Worm (Caenorhabditis elegans) whole organism, L4 larva: ENCODE results near the gene nhr-208.

Source experiments
- D1046.2 ChIP-seq: fragments of 200-800 bp; sonication (Bioruptor generic); IDR thresholded peaks from 2 replicates; pipeline ENCODE4 v1.3.6; 2022; ENCODE audit warnings: missing genetic modification characterization, missing compliant biosample characterization
- F10B5.3 ChIP-seq: sonication (generic microtip); optimal IDR thresholded peaks from 2 replicates; lab custom pipeline; 2016; ENCODE audit warnings: mild to moderate bottlenecking, missing genetic modification characterization, missing compliant biosample characterization
- F26F4.8 ChIP-seq: fragments of 200-800 bp; sonication (Bioruptor generic); conservative IDR thresholded peaks from 2 replicates; pipeline ENCODE4 v1.3.6; 2022; ENCODE audit warnings: missing genetic modification characterization, missing compliant biosample characterization
- F44E2.7 ChIP-seq: fragments of 200-800 bp; sonication (Bioruptor generic); IDR thresholded peaks from 2 replicates; pipeline ENCODE4 v2.1.2; 2022; ENCODE audit warnings: missing genetic modification characterization, missing compliant biosample characterization
- F49E8.2 ChIP-seq: sonication (generic microtip); optimal IDR thresholded peaks from 2 replicates; lab custom pipeline; 2016; ENCODE audit warnings: missing compliant biosample characterization, mild to moderate bottlenecking, missing genetic modification characterization, borderline replicate concordance
- R02D3.7 ChIP-seq: fragments of 150-350 bp; sonication (generic microtip); optimal IDR thresholded peaks from 3 replicates; lab custom pipeline; 2014; ENCODE audit warnings: missing biosample characterization, missing genetic modification characterization
- T26A8.4 ChIP-seq: fragments of 200-800 bp; sonication (Bioruptor generic); IDR thresholded peaks from 2 replicates; pipeline ENCODE4 v1.3.6; 2022; ENCODE audit warnings: missing genetic modification characterization, missing compliant biosample characterization
- Y48G9A.11 ChIP-seq: fragments of 200-800 bp; sonication (Bioruptor generic); IDR thresholded peaks from 2 replicates; pipeline ENCODE4 v1.3.6; 2022; ENCODE audit warnings: missing genetic modification reagents, missing genetic modification characterization, missing compliant biosample characterization
- aha-1 ChIP-seq: fragments of 150-350 bp; peaks from one replicate; lab custom pipeline; 2014; ENCODE audit warnings: missing biosample characterization, missing genetic modification characterization
- aly-2 ChIP-seq: sonication (generic microtip); optimal IDR thresholded peaks from 2 replicates; lab custom pipeline; 2018; ENCODE audit warnings: missing biosample characterization, missing genetic modification characterization
- ama-1 ChIP-seq: fragments of 150-350 bp; optimal IDR thresholded peaks from 2 replicates; lab custom pipeline; 2014; ENCODE audit warnings: inconsistent platforms, mixed read lengths
- arid-1 ChIP-seq: fragments of 200-800 bp; sonication (Bioruptor generic); conservative IDR thresholded peaks from 2 replicates; pipeline ENCODE4 v1.3.6; 2022; ENCODE audit warnings: missing genetic modification reagents, missing genetic modification characterization, missing compliant biosample characterization
- ceh-44 ChIP-seq: fragments of 200-800 bp; sonication (Bioruptor generic); IDR thresholded peaks from 2 replicates; pipeline ENCODE4 v1.3.6; 2022; ENCODE audit warnings: missing genetic modification reagents, missing genetic modification characterization, missing compliant biosample characterization
- daf-16 ChIP-seq, 3 experiments: sonication (generic microtip); optimal IDR thresholded peaks; 2 replicates each; lab custom pipeline; 2016 to 2017; ENCODE audit warnings: missing genetic modification characterization in 3 of 3, missing genetic modification reagents in 3 of 3, mild to moderate bottlenecking in 2 of 3, missing compliant biosample characterization in 2 of 3, missing biosample characterization in 1 of 3, moderate library complexity in 1 of 3
- daf-19 ChIP-seq: fragments of 200-800 bp; sonication (Bioruptor generic); conservative IDR thresholded peaks from 2 replicates; pipeline ENCODE4 v1.3.6; 2022; ENCODE audit warnings: missing genetic modification characterization, missing compliant biosample characterization
- dmd-8 ChIP-seq: fragments of 200-800 bp; sonication (Bioruptor generic); IDR thresholded peaks from 2 replicates; pipeline ENCODE4 v1.3.6; 2022; ENCODE audit warnings: missing genetic modification characterization, missing compliant biosample characterization
- dmd-9 ChIP-seq: fragments of 200-800 bp; sonication (Bioruptor generic); IDR thresholded peaks from 2 replicates; pipeline ENCODE4 v1.3.6; 2022; ENCODE audit warnings: missing genetic modification reagents, missing genetic modification characterization, missing compliant biosample characterization
- duxl-1 ChIP-seq: sonication (generic microtip); optimal IDR thresholded peaks from 2 replicates; lab custom pipeline; 2016; ENCODE audit warnings: mild to moderate bottlenecking, missing genetic modification characterization, moderate library complexity, missing compliant biosample characterization; ENCODE audit not compliant: poor library complexity
- dve-1 ChIP-seq: sonication (generic microtip); optimal IDR thresholded peaks from 2 replicates; lab custom pipeline; 2017; ENCODE audit warnings: antibody characterized with exemption, mild to moderate bottlenecking, missing genetic modification characterization, missing compliant biosample characterization; ENCODE audit not compliant: insufficient read depth
- gei-8 ChIP-seq: fragments of 200-800 bp; sonication (Bioruptor generic); optimal IDR thresholded peaks from 2 replicates; lab custom pipeline; 2018; ENCODE audit warnings: mild to moderate bottlenecking, missing genetic modification characterization, missing compliant biosample characterization
- hif-1 ChIP-seq, 2 experiments: sonication (generic microtip); optimal IDR thresholded peaks; 2 replicates each; lab custom pipeline; 2016 to 2017; ENCODE audit warnings: missing compliant biosample characterization in 2 of 2, missing genetic modification characterization in 2 of 2, missing genetic modification reagents in 2 of 2, missing genotype in 2 of 2, mild to moderate bottlenecking in 1 of 2
- lin-13 ChIP-seq: fragments of 150-350 bp; optimal IDR thresholded peaks from 2 replicates; lab custom pipeline; 2014; ENCODE audit warnings: missing biosample characterization, missing genetic modification reagents, missing genetic modification characterization
- lin-15B ChIP-seq: fragments of 150-350 bp; sonication (generic microtip); optimal IDR thresholded peaks from 3 replicates; lab custom pipeline; 2014; ENCODE audit warnings: missing biosample characterization, missing genetic modification characterization
- lin-38 ChIP-seq: fragments of 200-800 bp; sonication (Bioruptor generic); IDR thresholded peaks from 2 replicates; pipeline ENCODE4 v1.3.6; 2022; ENCODE audit warnings: missing genetic modification reagents, missing genetic modification characterization, missing compliant biosample characterization
- madf-5 ChIP-seq, 2 experiments: fragments of 200-800 bp; sonication (Bioruptor generic); IDR thresholded peaks; 2 replicates each; pipeline ENCODE4 v1.3.6; 2022; ENCODE audit warnings: missing compliant biosample characterization in 2 of 2, missing genetic modification characterization in 2 of 2
- mdt-29 ChIP-seq: fragments of 200-800 bp; sonication (Bioruptor generic); IDR thresholded peaks from 2 replicates; pipeline ENCODE4 v1.3.6; 2022; ENCODE audit warnings: missing genetic modification reagents, missing genetic modification characterization, missing compliant biosample characterization
- mep-1 ChIP-seq: fragments of 150-350 bp; sonication (generic microtip); optimal IDR thresholded peaks from 3 replicates; lab custom pipeline; 2014; ENCODE audit warnings: missing biosample characterization, missing genetic modification characterization
- mes-2 ChIP-seq: sonication (generic microtip); optimal IDR thresholded peaks from 2 replicates; lab custom pipeline; 2016; ENCODE audit warnings: missing genotype, mild to moderate bottlenecking, missing genetic modification characterization, missing compliant biosample characterization; ENCODE audit not compliant: poor library complexity, severe bottlenecking
- mxl-3 ChIP-seq: fragments of 200-800 bp; sonication (Bioruptor generic); optimal IDR thresholded peaks from 2 replicates; lab custom pipeline; 2018; ENCODE audit warnings: mild to moderate bottlenecking, missing genetic modification characterization, missing compliant biosample characterization
- nhr-102 ChIP-seq: sonication (generic microtip); optimal IDR thresholded peaks from 2 replicates; lab custom pipeline; 2016; ENCODE audit warnings: mild to moderate bottlenecking, missing genetic modification characterization, moderate library complexity, missing compliant biosample characterization
- nhr-111 ChIP-seq: fragments of 200-800 bp; sonication (Bioruptor generic); optimal IDR thresholded peaks from 2 replicates; lab custom pipeline; 2018; ENCODE audit warnings: mild to moderate bottlenecking, missing genetic modification characterization, missing compliant biosample characterization
- nhr-42 ChIP-seq: fragments of 200-800 bp; sonication (Bioruptor generic); IDR thresholded peaks from 2 replicates; pipeline ENCODE4 v1.3.6; 2022; ENCODE audit warnings: missing genetic modification characterization, missing compliant biosample characterization
- nhr-6 ChIP-seq: fragments of 150-350 bp; optimal IDR thresholded peaks from 2 replicates; lab custom pipeline; 2014; ENCODE audit warnings: missing biosample characterization, missing genetic modification characterization
- nhr-76 ChIP-seq: fragments of 150-350 bp; optimal IDR thresholded peaks from 2 replicates; lab custom pipeline; 2014; ENCODE audit warnings: missing biosample characterization, missing genetic modification characterization
- pqm-1 ChIP-seq: sonication (generic microtip); optimal IDR thresholded peaks from 2 replicates; lab custom pipeline; 2017; ENCODE audit warnings: missing biosample characterization, missing genetic modification characterization
- sdz-12 ChIP-seq: fragments of 200-800 bp; sonication (Bioruptor generic); optimal IDR thresholded peaks from 2 replicates; lab custom pipeline; 2018; ENCODE audit warnings: mild to moderate bottlenecking, missing genetic modification characterization, missing compliant biosample characterization
- snpc-1.2 ChIP-seq: fragments of 200-800 bp; sonication (Bioruptor generic); IDR thresholded peaks from 2 replicates; pipeline ENCODE4 v1.3.6; 2022; ENCODE audit warnings: missing genetic modification reagents, missing genetic modification characterization, missing compliant biosample characterization
- snpc-4 ChIP-seq: fragments of 150-350 bp; optimal IDR thresholded peaks from 2 replicates; lab custom pipeline; 2014; ENCODE audit warnings: missing biosample characterization, missing genetic modification characterization
- spr-1 ChIP-seq: sonication (generic microtip); optimal IDR thresholded peaks from 2 replicates; lab custom pipeline; 2016; ENCODE audit warnings: mild to moderate bottlenecking, missing genetic modification characterization, missing compliant biosample characterization
- spr-3 ChIP-seq: fragments of 200-800 bp; sonication (Bioruptor generic); optimal IDR thresholded peaks from 2 replicates; lab custom pipeline; 2018; ENCODE audit warnings: mild to moderate bottlenecking, missing genetic modification characterization, missing compliant biosample characterization
- unc-39 ChIP-seq: sonication (generic microtip); optimal IDR thresholded peaks from 2 replicates; lab custom pipeline; 2017; ENCODE audit warnings: missing biosample characterization, missing genetic modification characterization
- unc-62 ChIP-seq, 3 experiments: fragments of 150-350 bp in 1 of 3; sonication (generic microtip); optimal IDR thresholded peaks in 2 of 3; peaks in 1 of 3; 1 replicate in 1 of 3; 2 replicates in 2 of 3; lab custom pipeline; 2014 to 2017; ENCODE audit warnings: missing biosample characterization in 3 of 3, missing genetic modification characterization in 3 of 3, missing genetic modification reagents in 3 of 3, missing genotype in 1 of 3
- zfp-3 ChIP-seq: fragments of 200-800 bp; sonication (Bioruptor generic); conservative IDR thresholded peaks from 2 replicates; pipeline ENCODE4 v1.3.6; 2022; ENCODE audit warnings: missing genetic modification reagents, missing genetic modification characterization, missing compliant biosample characterization
- zip-11 ChIP-seq: fragments of 200-800 bp; sonication (Bioruptor generic); IDR thresholded peaks from 2 replicates; pipeline ENCODE4 v1.3.6; 2022; ENCODE audit warnings: missing genetic modification characterization, missing compliant biosample characterization
- zip-2 ChIP-seq: fragments of 150-350 bp; optimal IDR thresholded peaks from 2 replicates; lab custom pipeline; 2014; ENCODE audit warnings: missing biosample characterization, missing genetic modification characterization
- ztf-11 ChIP-seq: fragments of 150-350 bp; optimal IDR thresholded peaks from 2 replicates; lab custom pipeline; 2014; ENCODE audit warnings: missing biosample characterization, missing genetic modification characterization

Gene nhr-208

ce11 chrV:12053598-12053997, 40.5 kb upstream of the nhr-208 start, which contains the start of gene F10C2.7 (continued):
- TF ChIP-seq duxl-1 (tag; lab: Kevin White, UChicago) (no peak), daf-19 (GFP tag; lab: Robert Waterston, UW) (no peak)

ce11 chrV:12059719-12060118, 34.4 kb upstream of the nhr-208 start, which contains the start of gene R07B7.2:
TSS of gene R07B7.2 (minus strand) at chrV:12059753.
- TF ChIP-seq snpc-4, result no peak
- no peak for TF ChIP-seq pqm-1 (tag; lab: Kevin White, UChicago)
- no peak for TF ChIP-seq mep-1 (tag; lab: Kevin White, UChicago)
- TF ChIP-seq F49E8.2 (tag; lab: Kevin White, UChicago), result no peak
- TF ChIP-seq nhr-111 (GFP tag; lab: Kevin White, UChicago), result no peak
- no peak for TF ChIP-seq mdt-29 (GFP tag; lab: Robert Waterston, UW)

DNA sequence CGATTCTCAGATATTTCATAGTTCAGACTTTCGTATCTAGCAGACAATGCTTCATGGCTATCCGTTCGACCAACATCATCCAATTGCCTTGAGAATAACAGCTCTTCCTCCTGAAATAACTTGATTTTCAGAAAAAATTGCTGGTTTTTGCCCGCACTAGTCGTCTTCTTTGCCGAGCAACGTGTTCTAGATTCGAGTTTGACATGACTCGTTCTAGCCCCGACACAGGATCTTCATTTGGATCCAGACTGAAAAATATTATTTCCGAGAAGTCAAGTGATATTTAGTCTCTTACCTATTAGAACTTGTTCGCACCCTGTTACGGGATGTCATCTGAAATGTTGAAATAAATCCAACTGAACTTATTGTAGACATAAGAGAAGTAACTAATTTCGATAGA, 31.1 kb upstream of the nhr-208 start, which contains the start of gene clh-6:
TSS of gene clh-6 (minus strand) at position 333 of the 400 bp plus-strand sequence.
- TF ChIP-seq zip-11, result no peak
- no peak for TF ChIP-seq dmd-9 (GFP tag; lab: Robert Waterston, UW)
- TF ChIP-seq zip-2 (tag; lab: Kevin White, UChicago), result no peak
- no peak for TF ChIP-seq ceh-44 (GFP tag; lab: Robert Waterston, UW)
- TF ChIP-seq arid-1 (GFP tag; lab: Robert Waterston, UW), result no peak
- TF ChIP-seq D1046.2 (GFP tag; lab: Robert Waterston, UW), result 0 out of 2 replicates have a peak, but pooled peaks have one; percentile 66
- no peak for TF ChIP-seq ztf-11 (tag; lab: Kevin White, UChicago)
- no peak for TF ChIP-seq sdz-12 (GFP tag; lab: Kevin White, UChicago)
- TF ChIP-seq F26F4.8 (GFP tag; lab: Robert Waterston, UW), result no peak
- peak; percentile 15 for TF ChIP-seq nhr-6 (tag; lab: Kevin White, UChicago)
- no peak for TF ChIP-seq madf-5 (GFP tag; IDR thresholded peaks at IDR 0.05; lab: Robert Waterston, UW)
- TF ChIP-seq Y48G9A.11 (GFP tag; lab: Robert Waterston, UW), result peak; percentile 23; the same call in 1 of the 2 replicates
- TF ChIP-seq R02D3.7 (tag; lab: Kevin White, UChicago), result no peak
- no peak for TF ChIP-seq nhr-76
- peak; percentile 24 for TF ChIP-seq dve-1
- peak; percentile 71 for TF ChIP-seq ama-1
- peak; percentile 2 for TF ChIP-seq mes-2
- TF ChIP-seq lin-15B, result no peak
- peak; percentile 87 for TF ChIP-seq aha-1
- TF ChIP-seq daf-16 (GFP tag; optimal IDR thresholded peaks at IDR 0.05; lab: Kevin White, UChicago), result no peak
- peak; percentile 27 for TF ChIP-seq daf-16 (tag; optimal IDR thresholded peaks at IDR 0.05; lab: Kevin White, UChicago)
- no peak for TF ChIP-seq gei-8 (GFP tag; lab: Kevin White, UChicago)
- TF ChIP-seq unc-62 (GFP tag; optimal IDR thresholded peaks at IDR 0.05 in 1 of 2; lab: Kevin White, UChicago), result no peak
- no peak for TF ChIP-seq unc-62 (tag; optimal IDR thresholded peaks at IDR 0.05; lab: Kevin White, UChicago)
- TF ChIP-seq lin-13 (GFP tag; lab: Kevin White, UChicago), result peak; percentile 25
- TF ChIP-seq spr-3 (GFP tag; lab: Kevin White, UChicago), result no peak
- no peak for TF ChIP-seq hif-1 (tag; optimal IDR thresholded peaks at IDR 0.05; lab: Kevin White, UChicago)
- no peak for TF ChIP-seq pqm-1 (tag; lab: Kevin White, UChicago)
- TF ChIP-seq mxl-3, result no peak
- TF ChIP-seq aly-2 (tag; lab: Kevin White, UChicago), result no peak
- no peak for TF ChIP-seq spr-1 (tag; lab: Kevin White, UChicago)
- no peak for TF ChIP-seq F10B5.3
- TF ChIP-seq lin-38 (GFP tag; lab: Robert Waterston, UW), result peak; percentile 44
- TF ChIP-seq F44E2.7 (GFP tag; lab: Robert Waterston, UW), result no peak
- TF ChIP-seq snpc-1.2 (GFP tag; lab: Robert Waterston, UW), result no peak
- TF ChIP-seq unc-39, result no peak
- TF ChIP-seq nhr-42 (GFP tag; lab: Robert Waterston, UW), result no peak
- TF ChIP-seq daf-19 (GFP tag; lab: Robert Waterston, UW), result no peak
- 0 out of 2 replicates have a peak, but pooled peaks have one; percentile 36 for TF ChIP-seq T26A8.4 (GFP tag; lab: Robert Waterston, UW)
- TF ChIP-seq dmd-8 (GFP tag; lab: Robert Waterston, UW), result no peak
- no peak for TF ChIP-seq nhr-102 (tag; lab: Kevin White, UChicago)
- 0 out of 2 replicates have a peak, but pooled peaks have one; percentile 43 for TF ChIP-seq zfp-3 (GFP tag; lab: Robert Waterston, UW)
